Worm (Caenorhabditis elegans): ENCODE data around the gene sta-1.

DNA sequence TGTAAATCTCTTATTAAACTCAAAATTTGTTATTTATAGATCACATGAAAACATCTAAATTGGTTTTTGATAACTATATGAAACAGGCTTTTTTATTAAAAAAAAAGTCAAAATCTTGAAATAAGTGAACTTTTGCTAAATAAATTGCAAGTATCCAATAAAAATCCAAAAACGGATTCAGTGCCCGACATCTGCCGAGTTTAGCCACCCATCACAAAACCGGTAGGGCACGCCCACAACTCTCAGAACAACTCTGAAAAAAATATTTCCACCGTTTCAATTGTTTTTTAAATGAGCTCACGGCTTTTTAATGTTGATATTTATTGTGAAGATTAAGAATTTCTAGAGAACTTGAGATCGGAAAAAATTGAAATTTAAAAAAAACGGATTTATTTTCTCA lies 45.6 kb downstream of the sta-1 start:
- no peak for TF ChIP-seq fkh-10 (GFP tag; optimal IDR thresholded peaks at IDR 0.05)
- TF ChIP-seq nhr-84 (tag; optimal IDR thresholded peaks at IDR 0.05): no peak
- no peak for TF ChIP-seq dsc-1 (tag; optimal IDR thresholded peaks at IDR 0.05)
- no peak for TF ChIP-seq nhr-12 (tag; optimal IDR thresholded peaks at IDR 0.05)
- no peak for TF ChIP-seq fkh-8 (tag; optimal IDR thresholded peaks at IDR 0.05)
- no peak for TF ChIP-seq rnt-1 (tag; optimal IDR thresholded peaks at IDR 0.05)
- no peak for TF ChIP-seq unc-130 (tag; optimal IDR thresholded peaks at IDR 0.05)
- TF ChIP-seq ceh-63 (GFP tag; optimal IDR thresholded peaks at IDR 0.05): no peak
- TF ChIP-seq nhr-85 (tag): no peak
- no peak for TF ChIP-seq mdl-1 (tag; optimal IDR thresholded peaks at IDR 0.05)
- TF ChIP-seq blmp-1 (tag; optimal IDR thresholded peaks at IDR 0.05): no peak

Data from whole organism, L1 larva.